Worm (Caenorhabditis elegans): ENCODE results near the gene set-27.

DNA sequence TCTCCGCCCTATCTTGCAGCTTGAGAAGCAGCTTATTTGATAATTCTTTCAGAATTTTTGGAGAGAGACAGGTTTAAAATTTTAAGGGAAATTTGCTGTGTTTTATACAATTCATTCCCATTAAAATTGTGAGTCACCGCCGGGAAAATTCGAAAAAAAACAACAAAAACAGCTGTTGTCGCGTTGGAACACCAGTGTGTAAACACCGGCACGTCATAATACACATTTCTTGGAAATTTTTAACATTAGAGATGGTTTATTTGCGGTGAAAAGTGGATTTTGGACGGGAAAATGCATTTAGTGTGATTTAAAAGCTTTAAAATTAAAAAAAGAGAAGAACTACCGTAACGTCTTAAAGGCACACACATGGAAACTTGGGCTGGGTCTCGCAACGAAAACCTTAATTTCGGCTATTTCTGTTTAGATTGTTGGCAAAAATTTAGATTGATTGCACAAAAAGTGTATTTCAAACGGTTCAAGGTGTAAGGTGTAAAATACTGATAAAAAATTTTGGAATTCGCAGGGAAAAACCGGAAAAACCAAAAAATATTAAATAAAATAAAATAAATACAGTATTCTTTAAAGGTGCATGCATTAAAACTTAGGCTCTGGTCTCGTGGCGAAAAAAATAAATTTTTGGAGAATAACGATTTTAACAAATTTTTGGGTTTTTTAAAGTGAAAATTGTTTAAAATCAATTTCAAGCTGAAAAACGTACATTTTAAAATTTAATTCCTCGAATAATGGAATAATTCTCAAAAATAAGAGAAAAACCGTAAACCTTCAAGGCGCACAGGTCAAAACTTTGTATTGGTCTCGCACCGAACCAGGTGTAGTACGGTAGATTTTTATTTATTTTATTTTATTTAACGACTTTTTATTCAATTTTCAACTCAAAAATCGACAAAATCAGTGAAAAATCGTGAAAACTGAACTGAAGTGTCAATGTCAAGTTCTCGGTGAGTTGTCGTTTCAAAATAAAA lies 24.8 kb downstream of the set-27 start, which contains the start of gene cosa-1:
- no peak for TF ChIP-seq tra-4 (tag; optimal IDR thresholded peaks at IDR 0.05)
- no peak for TF ChIP-seq B0310.2 (tag; optimal IDR thresholded peaks at IDR 0.05)
- no peak for TF ChIP-seq ama-1 (optimal IDR thresholded peaks at IDR 0.05)
- TF ChIP-seq F13C5.2 (tag; optimal IDR thresholded peaks at IDR 0.05): no peak
- TF ChIP-seq ets-7 (tag; optimal IDR thresholded peaks at IDR 0.05): no peak
- TF ChIP-seq ceh-36 (tag; optimal IDR thresholded peaks at IDR 0.05): no peak
- TF ChIP-seq hmbx-1 (tag; optimal IDR thresholded peaks at IDR 0.05): no peak
- no peak for TF ChIP-seq pes-1 (GFP tag; IDR thresholded peaks at IDR 0.05)
- no peak for TF ChIP-seq flt-1 (GFP tag; IDR thresholded peaks at IDR 0.05)
